Worm (Caenorhabditis elegans) whole organism, L4 larva: ENCODE results near the gene T02B11.3.
A peak's percentile ranks its signal among the peaks of the same experiment; 100 is the strongest.

ENCODE experiments used
- F49E8.2 ChIP-seq: sonication (generic microtip); optimal IDR thresholded peaks from 2 replicates; lab custom pipeline; 2016; ENCODE audit warnings: missing compliant biosample characterization, mild to moderate bottlenecking, missing genetic modification characterization, borderline replicate concordance
- R02D3.7 ChIP-seq: fragments of 150-350 bp; sonication (generic microtip); optimal IDR thresholded peaks from 3 replicates; lab custom pipeline; 2014; ENCODE audit warnings: missing biosample characterization, missing genetic modification characterization
- T26A8.4 ChIP-seq: fragments of 200-800 bp; sonication (Bioruptor generic); IDR thresholded peaks from 2 replicates; pipeline ENCODE4 v1.3.6; 2022; ENCODE audit warnings: missing genetic modification characterization, missing compliant biosample characterization
- Y105C5A.15 ChIP-seq: fragments of 200-800 bp; sonication (Bioruptor generic); IDR thresholded peaks from 2 replicates; pipeline ENCODE4 v1.3.6; 2022; ENCODE audit warnings: missing genetic modification characterization, missing compliant biosample characterization
- Y48G9A.11 ChIP-seq: fragments of 200-800 bp; sonication (Bioruptor generic); IDR thresholded peaks from 2 replicates; pipeline ENCODE4 v1.3.6; 2022; ENCODE audit warnings: missing genetic modification reagents, missing genetic modification characterization, missing compliant biosample characterization
- Y75B8A.6 ChIP-seq: fragments of 200-800 bp; sonication (Bioruptor generic); IDR thresholded peaks from 2 replicates; pipeline ENCODE4 v1.3.6; 2022; ENCODE audit warnings: missing genetic modification reagents, missing genetic modification characterization, missing compliant biosample characterization
- ama-1 ChIP-seq: fragments of 150-350 bp; optimal IDR thresholded peaks from 2 replicates; lab custom pipeline; 2014; ENCODE audit warnings: inconsistent platforms, mixed read lengths
- arid-1 ChIP-seq: fragments of 200-800 bp; sonication (Bioruptor generic); conservative IDR thresholded peaks from 2 replicates; pipeline ENCODE4 v1.3.6; 2022; ENCODE audit warnings: missing genetic modification reagents, missing genetic modification characterization, missing compliant biosample characterization
- attf-4 ChIP-seq: sonication (generic microtip); optimal IDR thresholded peaks from 3 replicates; lab custom pipeline; 2017; ENCODE audit warnings: missing biosample characterization, missing genetic modification characterization
- ceh-32 ChIP-seq: sonication (generic microtip); optimal IDR thresholded peaks from 2 replicates; lab custom pipeline; 2016; ENCODE audit warnings: mild to moderate bottlenecking, missing genetic modification characterization, missing compliant biosample characterization; ENCODE audit not compliant: poor library complexity
- ceh-44 ChIP-seq: fragments of 200-800 bp; sonication (Bioruptor generic); IDR thresholded peaks from 2 replicates; pipeline ENCODE4 v1.3.6; 2022; ENCODE audit warnings: missing genetic modification reagents, missing genetic modification characterization, missing compliant biosample characterization
- ces-1 ChIP-seq: fragments of 150-350 bp; sonication (generic microtip); optimal IDR thresholded peaks from 4 replicates; lab custom pipeline; 2014; ENCODE audit warnings: missing biosample characterization, missing genetic modification reagents, missing genetic modification characterization
- cey-2 ChIP-seq: sonication (generic microtip); optimal IDR thresholded peaks from 3 replicates; lab custom pipeline; 2017; ENCODE audit warnings: missing genetic modification characterization, mild to moderate bottlenecking, missing compliant biosample characterization, antibody characterized with exemption, borderline replicate concordance; ENCODE audit not compliant: insufficient read depth
- daf-19 ChIP-seq: fragments of 200-800 bp; sonication (Bioruptor generic); conservative IDR thresholded peaks from 2 replicates; pipeline ENCODE4 v1.3.6; 2022; ENCODE audit warnings: missing genetic modification characterization, missing compliant biosample characterization
- daf-8 ChIP-seq: fragments of 200-800 bp; sonication (Bioruptor generic); IDR thresholded peaks from 2 replicates; pipeline ENCODE4 v1.3.6; 2022; ENCODE audit warnings: missing genetic modification characterization, missing compliant biosample characterization
- dmd-6 ChIP-seq: fragments of 200-800 bp; sonication (Bioruptor generic); IDR thresholded peaks from 2 replicates; pipeline ENCODE4 v1.3.6; 2022; ENCODE audit warnings: missing genetic modification reagents, missing genetic modification characterization, missing compliant biosample characterization
- egl-27 ChIP-seq: sonication (generic microtip); optimal IDR thresholded peaks from 3 replicates; lab custom pipeline; 2017; ENCODE audit warnings: missing biosample characterization, missing genetic modification reagents, missing genetic modification characterization
- fkh-10 ChIP-seq: fragments of 150-350 bp; optimal IDR thresholded peaks from 2 replicates; lab custom pipeline; 2014; ENCODE audit warnings: missing biosample characterization, missing genetic modification reagents, missing genetic modification characterization
- fos-1 ChIP-seq: fragments of 150-350 bp; optimal IDR thresholded peaks from 2 replicates; lab custom pipeline; 2014; ENCODE audit warnings: missing biosample characterization, missing genetic modification characterization
- gei-8 ChIP-seq: fragments of 200-800 bp; sonication (Bioruptor generic); optimal IDR thresholded peaks from 2 replicates; lab custom pipeline; 2018; ENCODE audit warnings: mild to moderate bottlenecking, missing genetic modification characterization, missing compliant biosample characterization
- hif-1 ChIP-seq, 2 experiments: sonication (generic microtip); optimal IDR thresholded peaks; 2 replicates each; lab custom pipeline; 2016 to 2017; ENCODE audit warnings: missing compliant biosample characterization in 2 of 2, missing genetic modification characterization in 2 of 2, missing genetic modification reagents in 2 of 2, missing genotype in 2 of 2, mild to moderate bottlenecking in 1 of 2
- hmg-1.1 ChIP-seq: fragments of 200-800 bp; sonication (Bioruptor generic); IDR thresholded peaks from 2 replicates; pipeline ENCODE4 v1.3.6; 2022; ENCODE audit warnings: missing genetic modification reagents, missing genetic modification characterization, missing compliant biosample characterization
- lin-29 ChIP-seq: fragments of 200-800 bp; sonication (Bioruptor generic); IDR thresholded peaks from 2 replicates; pipeline ENCODE4 v1.3.6; 2022; ENCODE audit warnings: missing genetic modification reagents, missing genetic modification characterization, missing compliant biosample characterization
- lin-38 ChIP-seq: fragments of 200-800 bp; sonication (Bioruptor generic); IDR thresholded peaks from 2 replicates; pipeline ENCODE4 v1.3.6; 2022; ENCODE audit warnings: missing genetic modification reagents, missing genetic modification characterization, missing compliant biosample characterization
- lsy-2 ChIP-seq, 2 experiments: fragments of 150-350 bp in 1 of 2; sonication (generic microtip) in 1 of 2; optimal IDR thresholded peaks; 2 replicates each; lab custom pipeline; 2014 to 2017; ENCODE audit warnings: missing biosample characterization in 2 of 2, missing genetic modification characterization in 2 of 2
- madf-5 ChIP-seq, 2 experiments: fragments of 200-800 bp; sonication (Bioruptor generic); IDR thresholded peaks; 2 replicates each; pipeline ENCODE4 v1.3.6; 2022; ENCODE audit warnings: missing compliant biosample characterization in 2 of 2, missing genetic modification characterization in 2 of 2
- mdl-1 ChIP-seq, 2 experiments: fragments of 150-350 bp in 1 of 2; sonication (generic microtip) in 1 of 2; optimal IDR thresholded peaks; 2 replicates each; lab custom pipeline; 2014 to 2017; ENCODE audit warnings: missing biosample characterization in 2 of 2, missing genetic modification characterization in 2 of 2
- mxl-2 ChIP-seq: fragments of 200-800 bp; sonication (Bioruptor generic); conservative IDR thresholded peaks from 2 replicates; pipeline ENCODE4 v1.3.6; 2022; ENCODE audit warnings: missing genetic modification reagents, missing genetic modification characterization, missing compliant biosample characterization
- mxl-3 ChIP-seq: fragments of 200-800 bp; sonication (Bioruptor generic); optimal IDR thresholded peaks from 2 replicates; lab custom pipeline; 2018; ENCODE audit warnings: mild to moderate bottlenecking, missing genetic modification characterization, missing compliant biosample characterization
- nhr-10 ChIP-seq: fragments of 150-350 bp; optimal IDR thresholded peaks from 2 replicates; lab custom pipeline; 2014; ENCODE audit warnings: missing biosample characterization, missing genetic modification characterization
- nhr-25 ChIP-seq: sonication (generic microtip); optimal IDR thresholded peaks from 2 replicates; lab custom pipeline; 2017; ENCODE audit warnings: missing genetic modification characterization, mild to moderate bottlenecking, missing compliant biosample characterization, antibody characterized with exemption, moderate library complexity, borderline replicate concordance; ENCODE audit not compliant: insufficient read depth
- nhr-42 ChIP-seq: fragments of 200-800 bp; sonication (Bioruptor generic); IDR thresholded peaks from 2 replicates; pipeline ENCODE4 v1.3.6; 2022; ENCODE audit warnings: missing genetic modification characterization, missing compliant biosample characterization
- nhr-6 ChIP-seq: fragments of 150-350 bp; optimal IDR thresholded peaks from 2 replicates; lab custom pipeline; 2014; ENCODE audit warnings: missing biosample characterization, missing genetic modification characterization
- pha-4 ChIP-seq, 2 experiments: fragments of 150-350 bp in 1 of 2; fragments of 200-800 bp in 1 of 2; sonication (Bioruptor generic) in 1 of 2; IDR thresholded peaks in 1 of 2; optimal IDR thresholded peaks in 1 of 2; 2 replicates each; pipeline versions ENCODE4 v1.3.6 to Lab custom; 2014 to 2022; ENCODE audit warnings: missing genetic modification characterization in 2 of 2, missing genetic modification reagents in 2 of 2, missing biosample characterization in 1 of 2, missing compliant biosample characterization in 1 of 2
- php-3 ChIP-seq: fragments of 200-800 bp; sonication (Bioruptor generic); IDR thresholded peaks from 2 replicates; pipeline ENCODE4 v1.3.6; 2022; ENCODE audit warnings: missing genetic modification reagents, missing genetic modification characterization, missing compliant biosample characterization
- pqm-1 ChIP-seq: sonication (generic microtip); optimal IDR thresholded peaks from 2 replicates; lab custom pipeline; 2017; ENCODE audit warnings: missing biosample characterization, missing genetic modification characterization
- rbr-2 ChIP-seq: sonication (generic microtip); optimal IDR thresholded peaks from 2 replicates; lab custom pipeline; 2016; ENCODE audit warnings: missing genotype, missing genetic modification characterization, missing compliant biosample characterization
- set-16 ChIP-seq: fragments of 200-800 bp; sonication (Bioruptor generic); IDR thresholded peaks from 2 replicates; pipeline ENCODE4 v1.3.6; 2022; ENCODE audit warnings: missing genetic modification reagents, missing genetic modification characterization, missing compliant biosample characterization
- snpc-1.2 ChIP-seq: fragments of 200-800 bp; sonication (Bioruptor generic); IDR thresholded peaks from 2 replicates; pipeline ENCODE4 v1.3.6; 2022; ENCODE audit warnings: missing genetic modification reagents, missing genetic modification characterization, missing compliant biosample characterization
- spr-1 ChIP-seq: sonication (generic microtip); optimal IDR thresholded peaks from 2 replicates; lab custom pipeline; 2016; ENCODE audit warnings: mild to moderate bottlenecking, missing genetic modification characterization, missing compliant biosample characterization
- tag-97 ChIP-seq: fragments of 200-800 bp; sonication (Bioruptor generic); IDR thresholded peaks from 2 replicates; pipeline ENCODE4 v1.3.6; 2022; ENCODE audit warnings: missing genetic modification characterization, missing compliant biosample characterization
- unc-130 ChIP-seq: sonication (generic microtip); optimal IDR thresholded peaks from 2 replicates; lab custom pipeline; 2016; ENCODE audit warnings: missing genetic modification reagents, missing genetic modification characterization, missing compliant biosample characterization
- vab-7 ChIP-seq: fragments of 200-800 bp; sonication (Bioruptor generic); IDR thresholded peaks from 2 replicates; pipeline ENCODE4 v1.3.6; 2022; ENCODE audit warnings: missing genetic modification reagents, missing genetic modification characterization, missing compliant biosample characterization
- zag-1 ChIP-seq: fragments of 150-350 bp; optimal IDR thresholded peaks from 2 replicates; lab custom pipeline; 2014; ENCODE audit warnings: missing biosample characterization, missing genetic modification characterization
- zfp-3 ChIP-seq: fragments of 200-800 bp; sonication (Bioruptor generic); conservative IDR thresholded peaks from 2 replicates; pipeline ENCODE4 v1.3.6; 2022; ENCODE audit warnings: missing genetic modification reagents, missing genetic modification characterization, missing compliant biosample characterization

T02B11.3 gene

ce11 chrV:875945-876344, 9.3 kb upstream of the T02B11.3 start, which contains the start of gene T02B11.9:
Gene T02B11.9 (plus strand): TSS chrV:876245.
- no peak for TF ChIP-seq hmg-1.1
- TF ChIP-seq egl-27 (tag; lab: Kevin White, UChicago) = no peak
- no peak for TF ChIP-seq nhr-42 (GFP tag; lab: Robert Waterston, UW)
- TF ChIP-seq daf-19 (GFP tag; lab: Robert Waterston, UW) = no peak
- TF ChIP-seq vab-7 (GFP tag; lab: Robert Waterston, UW) = no peak
- no peak for TF ChIP-seq nhr-10
- TF ChIP-seq mxl-3 (GFP tag; lab: Kevin White, UChicago) = no peak
- no peak for TF ChIP-seq tag-97 (GFP tag; lab: Robert Waterston, UW)
- no peak for TF ChIP-seq hif-1 (tag; optimal IDR thresholded peaks at IDR 0.05; lab: Kevin White, UChicago)
- no peak for TF ChIP-seq nhr-25 (tag; lab: Kevin White, UChicago)
- TF ChIP-seq Y48G9A.11 (GFP tag; lab: Robert Waterston, UW) = no peak
- TF ChIP-seq zag-1 (tag; lab: Kevin White, UChicago) = no peak
- TF ChIP-seq lin-38 = no peak
- TF ChIP-seq ces-1 (GFP tag; lab: Kevin White, UChicago) = no peak
- TF ChIP-seq Y75B8A.6 (GFP tag; lab: Robert Waterston, UW) = no peak
- TF ChIP-seq, all 104 proteins: peak for 0

DNA sequence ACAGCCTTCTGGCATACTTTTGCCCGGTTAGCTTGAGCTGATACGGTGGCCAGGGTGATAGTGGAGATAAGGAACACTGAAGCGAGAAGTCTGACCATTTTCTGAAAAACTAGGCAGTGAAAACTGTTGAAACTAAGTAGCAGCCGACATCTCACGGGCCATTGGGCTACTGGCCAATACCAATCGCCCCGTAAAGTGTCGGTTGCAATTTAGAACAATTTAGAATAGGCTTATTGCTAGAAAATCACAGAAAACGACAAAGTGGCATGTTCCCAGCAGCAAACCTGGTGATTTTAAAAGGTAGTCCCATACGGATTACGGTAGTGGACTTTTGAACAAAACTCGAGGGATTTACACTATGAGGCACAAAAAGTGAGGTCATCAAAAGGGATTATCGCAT, 4.4 kb upstream of the T02B11.3 start, which contains the start of gene T02B11.4:
Gene T02B11.4, minus strand, starts transcription at position 101 of the 400 bp plus-strand sequence.
- no peak for TF ChIP-seq arid-1 (GFP tag; lab: Robert Waterston, UW)
- no peak for TF ChIP-seq ceh-44 (GFP tag; lab: Robert Waterston, UW)

DNA sequence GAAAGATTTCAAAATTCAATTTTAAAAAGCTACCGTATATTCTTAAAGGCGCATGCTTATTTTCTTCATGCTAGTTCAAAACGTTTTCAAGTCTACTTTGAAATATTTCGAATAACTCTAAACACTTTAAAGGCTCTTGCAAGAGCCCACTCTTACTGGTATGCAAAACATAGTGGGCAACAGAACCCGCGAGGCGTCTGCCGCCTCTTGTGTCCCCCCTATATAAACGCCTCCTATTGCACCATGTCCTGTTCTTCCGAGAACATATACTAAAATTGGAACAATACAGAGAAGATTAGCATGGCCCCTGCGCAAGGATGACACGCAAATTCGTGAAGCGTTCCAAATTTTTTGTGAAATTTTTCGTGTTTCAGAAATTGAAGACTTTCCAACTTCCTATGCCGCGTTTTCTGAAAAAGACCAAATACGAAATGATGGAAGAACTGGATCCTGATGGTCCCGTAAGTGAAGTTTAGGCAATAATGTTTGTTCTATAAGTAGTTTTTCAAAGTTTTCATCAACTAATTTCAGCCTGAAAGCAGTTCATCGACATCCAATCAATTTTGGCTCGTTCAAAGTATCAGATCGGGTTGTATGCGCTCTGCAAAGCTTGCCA, 7.7 kb downstream of the T02B11.3 start:
- TF ChIP-seq zfp-3 (GFP tag; lab: Robert Waterston, UW) (no peak), ceh-44 (GFP tag; lab: Robert Waterston, UW) (0 out of 2 replicates have a peak, but pooled peaks have one; percentile 25), ama-1 (lab: Kevin White, UChicago) (no peak), ceh-32 (tag; lab: Kevin White, UChicago) (no peak), set-16 (no peak), dmd-6 (GFP tag; lab: Robert Waterston, UW) (peak; percentile 24; the same call in 1 of the 2 replicates), attf-4 (tag; lab: Kevin White, UChicago) (no peak), F49E8.2 (tag; lab: Kevin White, UChicago) (peak; percentile 8), nhr-6 (tag; lab: Kevin White, UChicago) (no peak), R02D3.7 (tag; lab: Kevin White, UChicago) (no peak), arid-1 (GFP tag; lab: Robert Waterston, UW) (0 out of 2 replicates have a peak, but pooled peaks have one; percentile 8), T26A8.4 (GFP tag; lab: Robert Waterston, UW) (no peak), rbr-2 (tag; lab: Kevin White, UChicago) (no peak), lin-29 (GFP tag; lab: Robert Waterston, UW) (no peak), mdl-1 (tag; optimal IDR thresholded peaks at IDR 0.05; lab: Kevin White, UChicago) (no peak), Y105C5A.15 (no peak), lsy-2 (tag; optimal IDR thresholded peaks at IDR 0.05; lab: Kevin White, UChicago) (no peak), unc-130 (GFP tag; lab: Kevin White, UChicago) (no peak), ces-1 (GFP tag; lab: Kevin White, UChicago) (no peak), fos-1 (no peak), php-3 (GFP tag; lab: Robert Waterston, UW) (no peak), mxl-2 (GFP tag; lab: Robert Waterston, UW) (no peak), Y48G9A.11 (GFP tag; lab: Robert Waterston, UW) (0 out of 2 replicates have a peak, but pooled peaks have one; percentile 43), daf-8 (GFP tag; lab: Robert Waterston, UW) (no peak), spr-1 (tag; lab: Kevin White, UChicago) (no peak), cey-2 (no peak), snpc-1.2 (GFP tag; lab: Robert Waterston, UW) (peak; percentile 74), gei-8 (no peak), pha-4 (GFP tag; IDR thresholded peaks at IDR 0.05; lab: Robert Waterston, UW) (0 out of 2 replicates have a peak, but pooled peaks have one; percentile 57), pha-4 (tag; optimal IDR thresholded peaks at IDR 0.05; lab: Kevin White, UChicago) (no peak), pqm-1 (tag; lab: Kevin White, UChicago) (no peak), madf-5 (GFP tag; IDR thresholded peaks at IDR 0.05; lab: Robert Waterston, UW) (no peak; a peak in 1 of 4 replicates), fkh-10 (GFP tag; lab: Kevin White, UChicago) (no peak)
